Fruit fly (Drosophila melanogaster): ENCODE data around the gene eIF4EHP.
A peak's percentile ranks its signal among the peaks of the same experiment; 100 is the strongest.

The eIF4EHP gene

DNA sequence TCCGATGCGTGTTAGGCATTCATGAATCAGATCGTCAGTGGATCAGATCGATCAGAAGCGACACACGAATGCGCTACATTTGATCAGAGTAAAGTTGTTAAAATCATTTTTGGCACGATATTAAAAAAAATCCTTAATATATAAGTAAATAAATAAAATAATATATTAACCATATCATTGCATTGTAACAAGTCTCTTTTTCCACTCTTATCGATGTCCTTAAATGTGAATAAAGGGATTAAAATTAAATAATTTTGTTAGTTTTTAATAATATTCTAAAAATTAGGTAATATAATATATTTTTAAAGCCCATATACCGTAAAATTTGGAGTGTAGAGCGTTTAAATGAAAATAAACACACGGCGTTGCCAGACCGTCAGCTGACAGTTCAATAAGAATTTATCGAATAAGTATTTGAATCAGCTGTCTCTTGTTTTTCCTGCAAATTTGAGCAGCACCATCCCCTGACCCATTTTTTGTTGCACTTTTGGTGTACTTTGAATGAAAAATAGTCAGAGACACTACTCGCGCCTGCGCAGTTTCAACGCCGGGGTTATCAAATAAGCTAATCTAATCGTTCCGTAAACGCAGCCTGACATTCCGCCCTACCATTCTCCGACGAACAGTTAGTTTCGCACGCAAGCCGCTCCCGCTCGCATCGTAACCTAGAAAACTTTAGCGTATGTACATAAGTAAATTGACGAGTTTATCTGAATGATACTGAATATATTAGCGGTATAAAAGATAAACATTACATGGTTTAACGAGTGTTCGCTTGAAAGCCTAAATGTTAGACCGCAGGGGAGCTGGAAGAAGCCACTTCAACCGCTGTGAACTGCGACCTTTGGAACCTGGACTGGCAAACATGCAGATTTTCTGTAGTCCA is 43.4 kb upstream of the eIF4EHP start, which contains the start of the genes p38a and CG6178 (continued):
- TF ChIP-seq ap (GFP tag; IDR thresholded peaks at IDR 0.05) = peak; percentile 95
- no peak for TF ChIP-seq tna (GFP tag; IDR thresholded peaks at IDR 0.05; ENCODE audit: partially characterized antibody)
- peak; percentile 82 for TF ChIP-seq CrebB (tag; optimal IDR thresholded peaks at IDR 0.05)
- TF ChIP-seq vvl (GFP tag; IDR thresholded peaks at IDR 0.05) = peak; percentile 97
- no peak for TF ChIP-seq CG16813 (GFP tag; IDR thresholded peaks at IDR 0.05; ENCODE audit: partially characterized antibody)
- peak; percentile 96 for TF ChIP-seq CG11560 (tag; IDR thresholded peaks at IDR 0.05)
- TF ChIP-seq ro (GFP tag; IDR thresholded peaks at IDR 0.05) = peak; percentile 92
- peak; percentile 96 for TF ChIP-seq ind (GFP tag; optimal IDR thresholded peaks at IDR 0.05)
- peak; percentile 92 for TF ChIP-seq tio (GFP tag; optimal IDR thresholded peaks at IDR 0.05)
- TF ChIP-seq CG18262 (tag; optimal IDR thresholded peaks at IDR 0.05) = peak; percentile 99
- TF ChIP-seq CG14050 (GFP tag; IDR thresholded peaks at IDR 0.05) = peak; percentile 96
- peak; percentile 92 for TF ChIP-seq CG2199 (GFP tag; IDR thresholded peaks at IDR 0.05)
- peak; percentile 94 for TF ChIP-seq CG10267 (tag; optimal IDR thresholded peaks at IDR 0.05)
- peak; percentile 93 for TF ChIP-seq gsb (GFP tag; IDR thresholded peaks at IDR 0.05)
- peak; percentile 93 for TF ChIP-seq CG31224 (GFP tag; IDR thresholded peaks at IDR 0.05)
- TF ChIP-seq Atf-2 (GFP tag; optimal IDR thresholded peaks at IDR 0.05) = peak; percentile 43
- TF ChIP-seq Doc3 (GFP tag; IDR thresholded peaks at IDR 0.05; ENCODE audit: partially characterized antibody) = no peak
- peak; percentile 93 for TF ChIP-seq zfh1 (GFP tag; IDR thresholded peaks at IDR 0.05)
- TF ChIP-seq Six4 (GFP tag; optimal IDR thresholded peaks at IDR 0.05) = peak; percentile 84
- TF ChIP-seq Sry-β (GFP tag; optimal IDR thresholded peaks at IDR 0.05) = peak; percentile 54
- TF ChIP-seq CG30403 (GFP tag; optimal IDR thresholded peaks at IDR 0.05) = peak; percentile 95
- peak; percentile 92 for TF ChIP-seq CG43689 (GFP tag; IDR thresholded peaks at IDR 0.05)
- TF ChIP-seq Rx (GFP tag; IDR thresholded peaks at IDR 0.05) = peak; percentile 88
- TF ChIP-seq Hr51 (GFP tag; optimal IDR thresholded peaks at IDR 0.05) = peak; percentile 52 to 99
- TF ChIP-seq kni (GFP tag; optimal IDR thresholded peaks at IDR 0.05) = no peak
- peak; percentile 97 for TF ChIP-seq stc (GFP tag; IDR thresholded peaks at IDR 0.05)
- peak; percentile 99 for TF ChIP-seq CG15269 (tag; optimal IDR thresholded peaks at IDR 0.05)
- TF ChIP-seq PHDP (tag; optimal IDR thresholded peaks at IDR 0.05) = peak; percentile 98
- TF ChIP-seq CG13894 (tag; optimal IDR thresholded peaks at IDR 0.05) = peak; percentile 96
- peak; percentile 95 for TF ChIP-seq sug (tag; optimal IDR thresholded peaks at IDR 0.05)
- peak; percentile 99 for TF ChIP-seq CG13424 (tag; optimal IDR thresholded peaks at IDR 0.05)
- peak; percentile 43 for TF ChIP-seq gro (GFP tag; optimal IDR thresholded peaks at IDR 0.05)
- peak; percentile 87; the same call in 1 of the 2 replicates for TF ChIP-seq CkIIα-i1 (GFP tag; IDR thresholded peaks at IDR 0.05)
- peak; percentile 94 for TF ChIP-seq D19B (GFP tag; optimal IDR thresholded peaks at IDR 0.05)
- TF ChIP-seq Antp (GFP tag; optimal IDR thresholded peaks at IDR 0.05) = peak; percentile 51
- peak; percentile 95 for TF ChIP-seq Hand (GFP tag; optimal IDR thresholded peaks at IDR 0.05)
- TF ChIP-seq CG7928 (GFP tag; optimal IDR thresholded peaks at IDR 0.05) = peak; percentile 74
- TF ChIP-seq ham (GFP tag; IDR thresholded peaks at IDR 0.05) = peak; percentile 90
- TF ChIP-seq tap (tag; optimal IDR thresholded peaks at IDR 0.05) = peak; percentile 96
- TF ChIP-seq CG15479 (GFP tag; optimal IDR thresholded peaks at IDR 0.05) = peak; percentile 39
- peak; percentile 81 for TF ChIP-seq onecut (GFP tag; IDR thresholded peaks at IDR 0.05)
- TF ChIP-seq vnd (GFP tag; IDR thresholded peaks at IDR 0.05; ENCODE audit: partially characterized antibody) = no peak
- TF ChIP-seq Lhr (GFP tag; optimal IDR thresholded peaks at IDR 0.05) = peak; percentile 46
- TF ChIP-seq ato (GFP tag; IDR thresholded peaks at IDR 0.05; ENCODE audit: partially characterized antibody) = no peak
- peak; percentile 43 to 53 for TF ChIP-seq Pdp1 (GFP tag; optimal IDR thresholded peaks at IDR 0.05)
- peak; percentile 98 for TF ChIP-seq lab (GFP tag; optimal IDR thresholded peaks at IDR 0.05)
- peak; percentile 98 for TF ChIP-seq CG17829 (tag; optimal IDR thresholded peaks at IDR 0.05)
- peak; percentile 98 for TF ChIP-seq Fer3 (tag; optimal IDR thresholded peaks at IDR 0.05)
